Fruit fly (Drosophila melanogaster) whole organism, embryonic: Measurements from ENCODE around the gene CG16813.

Experiments
- Atf-2 ChIP-seq: fragments of 200-800 bp; sonication (Bioruptor generic); optimal IDR thresholded peaks from 2 replicates; lab custom pipeline; 2016; ENCODE audit warnings: missing biosample characterization, missing genetic modification characterization
- Awh ChIP-seq: fragments of 200-800 bp; sonication (Bioruptor generic); IDR thresholded peaks from 2 replicates; pipeline ENCODE4, ENCODE4 v1.3.6; 2022; ENCODE audit warnings: missing biosample characterization, missing genetic modification characterization
- CG10267 ChIP-seq: fragments of 200-800 bp; sonication (Bioruptor generic); optimal IDR thresholded peaks from 2 replicates; lab custom pipeline; 2018; ENCODE audit warnings: missing biosample characterization, mild to moderate bottlenecking, missing genetic modification characterization, moderate library complexity
- CG10959 ChIP-seq: fragments of 200-800 bp; sonication (Bioruptor generic); IDR thresholded peaks from 2 replicates; pipeline ENCODE4 v1.3.6; 2022; ENCODE audit warnings: missing biosample characterization, missing genetic modification characterization
- CG11085 ChIP-seq: fragments of 200-800 bp; sonication (Bioruptor generic); IDR thresholded peaks from 2 replicates; pipeline ENCODE4 v1.3.6; 2022; ENCODE audit warnings: missing biosample characterization, missing genetic modification characterization
- CG11247 ChIP-seq: fragments of 200-800 bp; sonication (Bioruptor generic); IDR thresholded peaks from 2 replicates; pipeline ENCODE4 v1.3.6; 2022; ENCODE audit warnings: missing biosample characterization, missing genetic modification characterization
- CG12659 ChIP-seq: fragments of 200-800 bp; sonication (Bioruptor generic); optimal IDR thresholded peaks from 3 replicates; lab custom pipeline; 2017; ENCODE audit warnings: mild to moderate bottlenecking, missing biosample characterization, missing genetic modification reagents, missing genetic modification characterization
- CG13894 ChIP-seq: fragments of 200-800 bp; sonication (Bioruptor generic); optimal IDR thresholded peaks from 3 replicates; lab custom pipeline; 2018; ENCODE audit warnings: missing biosample characterization, mild to moderate bottlenecking, missing genetic modification characterization, moderate library complexity
- CG1602 ChIP-seq: fragments of 200-800 bp; sonication (Bioruptor generic); optimal IDR thresholded peaks from 3 replicates; lab custom pipeline; 2016; ENCODE audit warnings: missing biosample characterization, missing genetic modification characterization
- CG16779 ChIP-seq: fragments of 200-800 bp; sonication (Bioruptor generic); IDR thresholded peaks from 2 replicates; pipeline ENCODE4 v1.3.6; 2022; ENCODE audit warnings: missing biosample characterization, missing genetic modification characterization
- CG17328 ChIP-seq: fragments of 200-800 bp; sonication (Bioruptor generic); IDR thresholded peaks from 2 replicates; pipeline ENCODE4 v1.3.6; 2022; ENCODE audit warnings: missing biosample characterization, missing genetic modification characterization
- CG17359 ChIP-seq: fragments of 200-800 bp; sonication (Bioruptor generic); optimal IDR thresholded peaks from 3 replicates; lab custom pipeline; 2018; ENCODE audit warnings: missing biosample characterization, mild to moderate bottlenecking, missing genetic modification characterization, moderate library complexity
- CG1792 ChIP-seq: fragments of 200-800 bp; sonication (Bioruptor generic); optimal IDR thresholded peaks from 2 replicates; lab custom pipeline; 2016; ENCODE audit warnings: missing biosample characterization, missing genetic modification characterization
- CG18262 ChIP-seq: fragments of 200-800 bp; optimal IDR thresholded peaks from 3 replicates; lab custom pipeline; 2019; ENCODE audit warnings: missing biosample characterization, mild to moderate bottlenecking, missing genetic modification characterization, moderate library complexity
- CG2875 ChIP-seq: fragments of 200-800 bp; sonication (Bioruptor generic); optimal IDR thresholded peaks from 2 replicates; lab custom pipeline; 2017; ENCODE audit warnings: missing biosample characterization, mild to moderate bottlenecking, missing genetic modification characterization, missing genetic modification reagents
- CG3847 ChIP-seq: fragments of 200-800 bp; sonication (Bioruptor generic); IDR thresholded peaks from 2 replicates; pipeline ENCODE4 v1.3.6; 2022; ENCODE audit warnings: missing biosample characterization, missing genetic modification characterization
- CG4360 ChIP-seq: fragments of 200-800 bp; sonication (Bioruptor generic); IDR thresholded peaks from 2 replicates; pipeline ENCODE4 v1.3.6; 2022; ENCODE audit warnings: missing biosample characterization, missing genetic modification characterization
- D19A ChIP-seq: fragments of 200-800 bp; optimal IDR thresholded peaks from 3 replicates; lab custom pipeline; 2019; ENCODE audit warnings: missing biosample characterization, mild to moderate bottlenecking, missing genetic modification characterization, moderate library complexity
- Dbx ChIP-seq: fragments of 200-800 bp; sonication (Bioruptor generic); IDR thresholded peaks from 3 replicates; pipeline ENCODE4 v1.3.6; 2022; ENCODE audit warnings: missing biosample characterization, missing genetic modification characterization
- ERR ChIP-seq: fragments of 200-800 bp; sonication (Bioruptor generic); optimal IDR thresholded peaks from 2 replicates; lab custom pipeline; 2016; ENCODE audit warnings: missing biosample characterization, missing genetic modification characterization
- Eip74EF ChIP-seq, 2 experiments: fragments of 200-800 bp in 1 of 2; fragments of >200 bp in 1 of 2; sonication (Bioruptor generic) in 1 of 2; optimal IDR thresholded peaks; 2 replicates each; lab custom pipeline; 2017 to 2019; ENCODE audit warnings: missing biosample characterization in 2 of 2, missing genetic modification characterization in 2 of 2, mild to moderate bottlenecking in 1 of 2, moderate library complexity in 1 of 2
- Ets65A ChIP-seq: fragments of 200-800 bp; sonication (Bioruptor generic); peaks from one replicate; lab custom pipeline; 2016; ENCODE audit warnings: missing biosample characterization, missing genetic modification characterization
- Fer2 ChIP-seq: fragments of 200-800 bp; sonication (Bioruptor generic); optimal IDR thresholded peaks from 2 replicates; lab custom pipeline; 2018; ENCODE audit warnings: missing biosample characterization, mild to moderate bottlenecking, missing genetic modification characterization, moderate library complexity
- MBD-R2 ChIP-seq: fragments of 200-800 bp; sonication (Bioruptor generic); IDR thresholded peaks from 2 replicates; pipeline ENCODE4 v1.3.6; 2022; ENCODE audit warnings: missing biosample characterization, missing genetic modification characterization
- NFAT ChIP-seq: fragments of 200-800 bp; sonication (Bioruptor generic); IDR thresholded peaks from 2 replicates; pipeline ENCODE4 v1.3.6; 2022; ENCODE audit warnings: missing biosample characterization, missing genetic modification characterization
- Nf-YA ChIP-seq: fragments of 200-800 bp; sonication (Bioruptor generic); IDR thresholded peaks from 2 replicates; pipeline ENCODE4 v1.3.6; 2022; ENCODE audit warnings: missing biosample characterization, missing genetic modification characterization
- NfI ChIP-seq: fragments of 200-800 bp; sonication (Bioruptor generic); optimal IDR thresholded peaks from 3 replicates; lab custom pipeline; 2018; ENCODE audit warnings: missing biosample characterization, mild to moderate bottlenecking, missing genetic modification characterization, moderate library complexity
- Rx ChIP-seq: fragments of 200-800 bp; sonication (Bioruptor generic); IDR thresholded peaks from 2 replicates; pipeline ENCODE4 v1.3.6; 2022; ENCODE audit warnings: missing biosample characterization, missing genetic modification characterization
- Stat92E ChIP-seq, 3 experiments: fragments of >200 bp in 2 of 3; fragments of 200-800 bp in 1 of 3; sonication (Bioruptor generic) in 1 of 3; optimal IDR thresholded peaks; 2 replicates each; lab custom pipeline; 2017 to 2019; ENCODE audit warnings: missing biosample characterization in 3 of 3, missing genetic modification characterization in 3 of 3, mild to moderate bottlenecking in 1 of 3, moderate library complexity in 1 of 3
- Xrp1 ChIP-seq: fragments of 200-800 bp; sonication (Bioruptor generic); IDR thresholded peaks from 2 replicates; pipeline ENCODE4 v1.3.6; 2022; ENCODE audit warnings: missing biosample characterization, missing genetic modification characterization
- amos ChIP-seq: fragments of 200-800 bp; sonication (Bioruptor generic); IDR thresholded peaks from 2 replicates; pipeline ENCODE4 v1.3.6; 2022; ENCODE audit warnings: missing biosample characterization, missing genetic modification characterization; ENCODE audit not compliant: partially characterized antibody
- bab2 ChIP-seq: fragments of 200-800 bp; sonication (Bioruptor generic); optimal IDR thresholded peaks from 2 replicates; lab custom pipeline; 2016; ENCODE audit warnings: missing biosample characterization, missing genetic modification characterization
- bbx ChIP-seq: fragments of 200-800 bp; sonication (Bioruptor generic); IDR thresholded peaks from 2 replicates; pipeline ENCODE4 v1.3.6; 2022; ENCODE audit warnings: missing biosample characterization, missing genetic modification characterization; ENCODE audit not compliant: partially characterized antibody
- cas ChIP-seq: fragments of 200-800 bp; sonication (Bioruptor generic); IDR thresholded peaks from 2 replicates; pipeline ENCODE4 v1.3.6; 2022; ENCODE audit warnings: missing biosample characterization, missing genetic modification characterization
- caup ChIP-seq: fragments of 200-800 bp; sonication (Bioruptor generic); optimal IDR thresholded peaks from 3 replicates; lab custom pipeline; 2017; ENCODE audit warnings: missing biosample characterization, mild to moderate bottlenecking, missing genetic modification characterization, moderate library complexity; ENCODE audit not compliant: severe bottlenecking
- ems ChIP-seq: fragments of 200-800 bp; sonication (Bioruptor generic); optimal IDR thresholded peaks from 3 replicates; lab custom pipeline; 2016; ENCODE audit warnings: missing biosample characterization, missing genetic modification characterization
- fd64A ChIP-seq: fragments of 200-800 bp; sonication (Bioruptor generic); optimal IDR thresholded peaks from 3 replicates; lab custom pipeline; 2018; ENCODE audit warnings: missing biosample characterization, mild to moderate bottlenecking, missing genetic modification characterization
- ftz-f1 ChIP-seq: fragments of 200-800 bp; sonication (Bioruptor generic); optimal IDR thresholded peaks from 2 replicates; lab custom pipeline; 2016; ENCODE audit warnings: missing biosample characterization, missing genetic modification characterization
- jigr1 ChIP-seq: fragments of 200-800 bp; sonication (Bioruptor generic); IDR thresholded peaks from 3 replicates; pipeline ENCODE4 v1.3.6; 2022; ENCODE audit warnings: missing biosample characterization, missing genetic modification characterization
- lab ChIP-seq: fragments of 200-800 bp; sonication (Bioruptor generic); optimal IDR thresholded peaks from 3 replicates; lab custom pipeline; 2017; ENCODE audit warnings: missing biosample characterization, missing genetic modification characterization, mild to moderate bottlenecking, moderate library complexity, missing genetic modification reagents
- mam ChIP-seq: fragments of 200-800 bp; sonication (Bioruptor generic); optimal IDR thresholded peaks from 3 replicates; lab custom pipeline; 2016; ENCODE audit warnings: missing biosample characterization, missing genetic modification characterization
- nom ChIP-seq: fragments of 200-800 bp; sonication (Bioruptor generic); optimal IDR thresholded peaks from 2 replicates; lab custom pipeline; 2017; ENCODE audit warnings: missing biosample characterization, missing genetic modification characterization, mild to moderate bottlenecking, moderate library complexity, missing genetic modification reagents
- rib ChIP-seq: fragments of 200-800 bp; sonication (Bioruptor generic); IDR thresholded peaks from 2 replicates; pipeline ENCODE4 v1.3.6; 2022; ENCODE audit warnings: missing biosample characterization, missing genetic modification characterization
- so ChIP-seq: fragments of 200-800 bp; sonication (Bioruptor generic); IDR thresholded peaks from 3 replicates; pipeline ENCODE4 v1.3.6; 2022; ENCODE audit warnings: missing biosample characterization, missing genetic modification characterization
- tgo ChIP-seq: fragments of 200-800 bp; sonication (Bioruptor generic); IDR thresholded peaks from 3 replicates; pipeline ENCODE4 v1.3.6; 2022; ENCODE audit warnings: missing biosample characterization, missing genetic modification characterization
- tna ChIP-seq: fragments of 200-800 bp; sonication (Bioruptor generic); IDR thresholded peaks from 2 replicates; pipeline ENCODE4 v1.3.6; 2022; ENCODE audit warnings: missing biosample characterization, missing genetic modification characterization; ENCODE audit not compliant: partially characterized antibody
- trh ChIP-seq: fragments of 200-800 bp; sonication (Bioruptor generic); optimal IDR thresholded peaks from 2 replicates; lab custom pipeline; 2016; ENCODE audit warnings: missing biosample characterization, missing genetic modification characterization
- wdn ChIP-seq: fragments of 200-800 bp; sonication (Bioruptor generic); IDR thresholded peaks from 2 replicates; pipeline ENCODE4 v1.3.6; 2022; ENCODE audit warnings: missing biosample characterization, missing genetic modification characterization
- zfh1 ChIP-seq: fragments of 200-800 bp; sonication (Bioruptor generic); IDR thresholded peaks from 3 replicates; pipeline ENCODE4 v1.3.6; 2022; ENCODE audit warnings: missing biosample characterization, missing genetic modification characterization

The CG16813 gene

dm6 chr2L:13215640-13216129, 11.6 kb upstream of the CG16813 start:
- TF ChIP-seq caup (GFP tag; lab: Kevin White, UChicago), result peak; percentile 80
- peak; percentile 14 for TF ChIP-seq bab2
- TF ChIP-seq lab (GFP tag; lab: Kevin White, UChicago), result peak; percentile 74
- TF ChIP-seq Atf-2, result peak; percentile 9
- TF ChIP-seq tgo (GFP tag; lab: Robert Waterston, UW), result peak; percentile 47; the same call in 2 of the 3 replicates
- peak; percentile 51; the same call in 1 of the 2 replicates for TF ChIP-seq amos
- peak; percentile 62 for TF ChIP-seq ems
- peak; percentile 62; the same call in 1 of the 3 replicates for TF ChIP-seq so (GFP tag; lab: Robert Waterston, UW)
- TF ChIP-seq Ets65A (GFP tag; lab: Kevin White, UChicago), result peak; percentile 93
- TF ChIP-seq MBD-R2, result peak; percentile 34; the same call in 1 of the 2 replicates
- peak; percentile 75 for TF ChIP-seq CG10959 (GFP tag; lab: Robert Waterston, UW)
- peak; percentile 86 for TF ChIP-seq Dbx (GFP tag; lab: Robert Waterston, UW)
- TF ChIP-seq ftz-f1, result peak; percentile 13
- peak; percentile 49 for TF ChIP-seq CG4360 (GFP tag; lab: Robert Waterston, UW)
- TF ChIP-seq Nf-YA (GFP tag; lab: Robert Waterston, UW), result peak; percentile 68
- peak; percentile 41 for TF ChIP-seq nom (GFP tag; lab: Kevin White, UChicago)
- TF ChIP-seq D19A (tag; lab: Kevin White, UChicago), result peak; percentile 21
- peak; percentile 61; the same call in 1 of the 2 replicates for TF ChIP-seq CG11085
- peak; percentile 1 for TF ChIP-seq Fer2
- peak; percentile 8; the same call in 1 of the 2 replicates for TF ChIP-seq CG17328
- peak; percentile 35 for TF ChIP-seq fd64A
- TF ChIP-seq Eip74EF (GFP tag; optimal IDR thresholded peaks at IDR 0.05; lab: Kevin White, UChicago), result peak in 1 of 2 experiments; percentile 35
- TF ChIP-seq rib (GFP tag; lab: Robert Waterston, UW), result peak; percentile 67
- TF ChIP-seq CG18262 (tag; lab: Kevin White, UChicago), result peak; percentile 44
- peak; percentile 36 for TF ChIP-seq mam (GFP tag; lab: Kevin White, UChicago)
- peak; percentile 51; the same call in 1 of the 2 replicates for TF ChIP-seq CG16779 (GFP tag; lab: Robert Waterston, UW)
- peak; percentile 77 for TF ChIP-seq zfh1 (GFP tag; lab: Robert Waterston, UW)
- peak; percentile 76 for TF ChIP-seq ERR (GFP tag; lab: Kevin White, UChicago)
- peak; percentile 58 for TF ChIP-seq CG1792 (GFP tag; lab: Kevin White, UChicago)
- peak; percentile 68 for TF ChIP-seq cas (GFP tag; lab: Robert Waterston, UW)
- 0 out of 3 replicates have a peak, but pooled peaks have one; percentile 14 for TF ChIP-seq jigr1 (GFP tag; lab: Robert Waterston, UW)
- TF ChIP-seq CG10267 (tag; lab: Kevin White, UChicago), result peak; percentile 7
- TF ChIP-seq tna (GFP tag; lab: Robert Waterston, UW), result peak; percentile 55
- peak; percentile 77 for TF ChIP-seq bbx
- TF ChIP-seq Xrp1 (GFP tag; lab: Robert Waterston, UW), result peak; percentile 72
- TF ChIP-seq CG12659 (GFP tag; lab: Kevin White, UChicago), result peak; percentile 41
- TF ChIP-seq Awh, result peak; percentile 62; the same call in 1 of the 2 replicates
- TF ChIP-seq CG1602 (GFP tag; lab: Kevin White, UChicago), result peak; percentile 6
- TF ChIP-seq CG17359 (tag; lab: Kevin White, UChicago), result peak; percentile 83
- TF ChIP-seq trh (GFP tag; lab: Kevin White, UChicago), result peak; percentile 8
- peak; percentile 55; the same call in 1 of the 2 replicates for TF ChIP-seq NFAT (GFP tag; lab: Robert Waterston, UW)
- TF ChIP-seq CG3847, result 0 out of 2 replicates have a peak, but pooled peaks have one; percentile 13
- peak in 1 of 3 experiments; percentile 87 for TF ChIP-seq Stat92E (GFP tag; optimal IDR thresholded peaks at IDR 0.05; lab: Kevin White, UChicago)
- peak; percentile 13 for TF ChIP-seq NfI (GFP tag; lab: Kevin White, UChicago)
- peak; percentile 70 for TF ChIP-seq CG11247 (GFP tag; lab: Robert Waterston, UW)
- TF ChIP-seq CG2875 (GFP tag; lab: Kevin White, UChicago), result peak; percentile 51
- TF ChIP-seq Rx, result 0 out of 2 replicates have a peak, but pooled peaks have one; percentile 14
- peak; percentile 90 for TF ChIP-seq CG13894
- 0 out of 2 replicates have a peak, but pooled peaks have one; percentile 29 for TF ChIP-seq wdn (GFP tag; lab: Robert Waterston, UW)
